Fruit fly (Drosophila melanogaster) whole organism, embryonic: ENCODE data around the gene CG31313.

Experiments
- Awh ChIP-seq: fragments of 200-800 bp; sonication (Bioruptor generic); IDR thresholded peaks from 2 replicates; pipeline ENCODE4, ENCODE4 v1.3.6; 2022; ENCODE audit warnings: missing biosample characterization, missing genetic modification characterization
- BEAF-32 ChIP-seq: fragments of 200-800 bp; sonication (Bioruptor generic); optimal IDR thresholded peaks from 3 replicates; lab custom pipeline; 2017; ENCODE audit warnings: missing biosample characterization, missing genetic modification characterization, mild to moderate bottlenecking, moderate library complexity, missing genetic modification reagents
- CG10147 ChIP-seq: fragments of 200-800 bp; sonication (Bioruptor generic); optimal IDR thresholded peaks from 2 replicates; lab custom pipeline; 2019; ENCODE audit warnings: missing biosample characterization, mild to moderate bottlenecking, missing genetic modification characterization, moderate library complexity
- CG13296 ChIP-seq: fragments of 200-800 bp; sonication (Bioruptor generic); optimal IDR thresholded peaks from 3 replicates; lab custom pipeline; 2018; ENCODE audit warnings: missing biosample characterization, mild to moderate bottlenecking, missing genetic modification characterization
- CG14667 ChIP-seq: fragments of 200-800 bp; sonication (Bioruptor generic); IDR thresholded peaks from 2 replicates; pipeline ENCODE4 v1.3.6; 2022; ENCODE audit warnings: missing biosample characterization, missing genetic modification characterization
- Dad ChIP-seq: fragments of 200-800 bp; sonication (Bioruptor generic); optimal IDR thresholded peaks from 3 replicates; lab custom pipeline; 2016; ENCODE audit warnings: missing biosample characterization, missing genetic modification characterization
- H15 ChIP-seq: fragments of 200-800 bp; sonication (Bioruptor generic); IDR thresholded peaks from 3 replicates; pipeline ENCODE4 v1.3.6; 2022; ENCODE audit warnings: missing biosample characterization, missing genetic modification characterization
- Nf-YC ChIP-seq: fragments of 200-800 bp; optimal IDR thresholded peaks from 3 replicates; lab custom pipeline; 2019; ENCODE audit warnings: missing biosample characterization, mild to moderate bottlenecking, missing genetic modification characterization, moderate library complexity
- Taf1 ChIP-seq: fragments of 200-800 bp; sonication (Bioruptor generic); IDR thresholded peaks from 2 replicates; pipeline ENCODE4 v1.3.6; 2022; ENCODE audit warnings: missing biosample characterization, missing genetic modification characterization
- otp ChIP-seq: fragments of 200-800 bp; sonication (Bioruptor generic); IDR thresholded peaks from 3 replicates; pipeline ENCODE4, ENCODE4 v1.3.6; 2022; ENCODE audit warnings: missing biosample characterization, missing genetic modification characterization
- pnt ChIP-seq: fragments of 200-800 bp; sonication (Bioruptor generic); optimal IDR thresholded peaks from 3 replicates; lab custom pipeline; 2016; ENCODE audit warnings: missing biosample characterization, missing genetic modification characterization
- ranshi ChIP-seq: fragments of 200-800 bp; sonication (Bioruptor generic); IDR thresholded peaks from 2 replicates; pipeline ENCODE4 v1.3.6; 2022; ENCODE audit warnings: missing biosample characterization, missing genetic modification characterization
- toy ChIP-seq: fragments of 200-800 bp; sonication (Bioruptor generic); IDR thresholded peaks from 2 replicates; pipeline ENCODE4 v1.3.6; 2022; ENCODE audit warnings: missing biosample characterization, missing genetic modification characterization

DNA sequence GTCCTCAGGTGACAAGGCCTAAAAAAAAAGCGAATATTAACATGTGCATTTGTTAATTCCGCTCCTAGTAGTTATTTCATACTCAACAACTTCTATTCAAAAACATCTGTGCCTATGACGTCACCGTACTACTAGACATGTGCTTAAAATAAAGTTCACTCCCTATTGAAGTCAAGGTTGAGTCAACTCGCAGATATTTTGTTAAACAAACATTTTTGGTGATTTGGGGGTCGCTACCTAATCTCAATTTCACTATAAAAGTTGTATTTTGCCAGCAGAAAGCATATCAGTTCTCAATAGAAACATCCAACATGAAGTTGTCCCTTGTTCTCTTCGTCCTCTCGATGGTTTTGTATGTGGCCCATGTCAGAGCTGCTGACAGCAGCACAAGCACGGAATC is 50.5 kb downstream of the CG31313 start, which contains the start of gene CG34273:
- TF ChIP-seq CG10147 (GFP tag; lab: Kevin White, UChicago) (no peak), pnt (GFP tag; lab: Kevin White, UChicago) (no peak), CG13296 (GFP tag; lab: Kevin White, UChicago) (no peak), Taf1 (GFP tag; lab: Robert Waterston, UW) (no peak), otp (no peak), Awh (GFP tag; lab: Robert Waterston, UW) (no peak), H15 (GFP tag; lab: Robert Waterston, UW) (no peak), toy (GFP tag; lab: Robert Waterston, UW) (no peak), ranshi (GFP tag; lab: Robert Waterston, UW) (no peak), Dad (no peak), BEAF-32 (GFP tag; lab: Kevin White, UChicago) (no peak), Nf-YC (tag; lab: Kevin White, UChicago) (no peak), CG14667 (GFP tag; lab: Robert Waterston, UW) (no peak)
